2 fruit fly cellular contexts compared by ENCODE assay signal in the genomic region with DNA sequence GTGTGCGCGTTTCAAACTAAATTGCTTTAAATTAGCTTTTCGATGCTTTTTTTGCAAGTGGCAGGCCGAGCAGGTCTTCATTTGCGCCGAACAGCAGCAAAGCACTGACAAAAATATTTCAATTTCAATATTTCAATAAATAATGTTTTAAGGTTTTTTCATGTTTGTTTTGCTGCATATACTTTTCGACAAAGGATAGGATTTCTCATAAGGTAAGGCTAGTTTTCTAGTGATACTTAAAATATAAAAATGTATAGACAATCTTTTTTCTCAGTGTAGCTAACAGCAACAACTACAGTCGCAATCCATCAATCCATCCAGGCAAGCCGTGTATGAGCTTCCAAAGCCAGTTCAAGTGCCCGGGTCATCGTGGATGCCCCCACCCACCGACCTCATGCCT.
A peak's percentile ranks its signal among the peaks of the same experiment; 100 is the strongest.
TF ChIP-seq lines count a peak whose summit lies in the region.

No protein-coding gene starts in this region.

TF ChIP-seq in whole organism, embryonic, 481 proteins besides CTCF, POLR2A, EP300 and RAD21 (continued from another document):
- TF ChIP-seq CG11504 (tag; optimal IDR thresholded peaks at IDR 0.05; lab: Kevin White, UChicago) (peak; percentile 29), phol (tag; optimal IDR thresholded peaks at IDR 0.05; lab: Kevin White, UChicago) (peak; percentile 21), D19A (tag; optimal IDR thresholded peaks at IDR 0.05; lab: Kevin White, UChicago) (no peak), Ptx1 (GFP tag; IDR thresholded peaks at IDR 0.05; lab: Robert Waterston, UW) (no peak), bsh (GFP tag; optimal IDR thresholded peaks at IDR 0.05; lab: Kevin White, UChicago) (peak in 1 of 2 experiments; percentile 47), CG3995 (GFP tag; optimal IDR thresholded peaks at IDR 0.05; lab: Kevin White, UChicago) (no peak), CG30431 (GFP tag; optimal IDR thresholded peaks at IDR 0.05; lab: Kevin White, UChicago) (no peak), CG7963 (GFP tag; IDR thresholded peaks at IDR 0.05; lab: Robert Waterston, UW; ENCODE audit: partially characterized antibody) (no peak), HLH54F (GFP tag; optimal IDR thresholded peaks at IDR 0.05; lab: Kevin White, UChicago) (no peak), vvl (GFP tag; IDR thresholded peaks at IDR 0.05; lab: Robert Waterston, UW) (0 out of 2 replicates have a peak, but pooled peaks have one; percentile 30), CG18011 (GFP tag; optimal IDR thresholded peaks at IDR 0.05; lab: Kevin White, UChicago) (no peak), Gug (GFP tag; IDR thresholded peaks at IDR 0.05; lab: Robert Waterston, UW) (no peak), fu2 (GFP tag; optimal IDR thresholded peaks at IDR 0.05; lab: Kevin White, UChicago) (no peak), CG2712 (tag; optimal IDR thresholded peaks at IDR 0.05; lab: Kevin White, UChicago) (peak; percentile 12), Hmx (GFP tag; optimal IDR thresholded peaks at IDR 0.05; lab: Kevin White, UChicago) (no peak), unpg (GFP tag; optimal IDR thresholded peaks at IDR 0.05; lab: Kevin White, UChicago) (peak; percentile 19), CG17612 (GFP tag; IDR thresholded peaks at IDR 0.05; lab: Robert Waterston, UW) (no peak)

TF ChIP-seq in whole organism, prepupa, 60 proteins besides CTCF, POLR2A, EP300 and RAD21 (continued from another document):
- no peak for TF ChIP-seq ss (GFP tag; optimal IDR thresholded peaks at IDR 0.05; lab: Kevin White, UChicago)
- TF ChIP-seq Gug (GFP tag; IDR thresholded peaks at IDR 0.05; lab: Robert Waterston, UW) = 0 out of 2 replicates have a peak, but pooled peaks have one; percentile 27
- no peak for TF ChIP-seq Eip93F (GFP tag; optimal IDR thresholded peaks at IDR 0.05; lab: Kevin White, UChicago)
- peak; percentile 80 for TF ChIP-seq svp (GFP tag; lab: Kevin White, UChicago)
- TF ChIP-seq Sox15 (GFP tag; optimal IDR thresholded peaks at IDR 0.05; lab: Kevin White, UChicago) = no peak
- peak; percentile 7 for TF ChIP-seq pdm3 (GFP tag; optimal IDR thresholded peaks at IDR 0.05; lab: Kevin White, UChicago)
- no peak for TF ChIP-seq Blimp-1 (GFP tag; optimal IDR thresholded peaks at IDR 0.05; lab: Kevin White, UChicago)
- 0 out of 3 replicates have a peak, but pooled peaks have one; percentile 55 for TF ChIP-seq eg (GFP tag; IDR thresholded peaks at IDR 0.05; lab: Robert Waterston, UW)
- TF ChIP-seq OdsH (GFP tag; optimal IDR thresholded peaks at IDR 0.05; lab: Kevin White, UChicago) = peak; percentile 38
- no peak for TF ChIP-seq fd59A (GFP tag; optimal IDR thresholded peaks at IDR 0.05; lab: Kevin White, UChicago)
- TF ChIP-seq CG3919 (GFP tag; optimal IDR thresholded peaks at IDR 0.05; lab: Kevin White, UChicago) = peak; percentile 52
- no peak for TF ChIP-seq net (GFP tag; optimal IDR thresholded peaks at IDR 0.05; lab: Kevin White, UChicago)
- no peak for TF ChIP-seq CG6276 (GFP tag; optimal IDR thresholded peaks at IDR 0.05; lab: Kevin White, UChicago)
- no peak for TF ChIP-seq dsx (GFP tag; optimal IDR thresholded peaks at IDR 0.05; lab: Kevin White, UChicago; ENCODE audit: poor library complexity, severe bottlenecking)
- TF ChIP-seq CG10631 (GFP tag; optimal IDR thresholded peaks at IDR 0.05; lab: Kevin White, UChicago) = peak; percentile 17
- peak; percentile 23 for TF ChIP-seq Smox (GFP tag; optimal IDR thresholded peaks at IDR 0.05; lab: Kevin White, UChicago)
- TF ChIP-seq achi (GFP tag; optimal IDR thresholded peaks at IDR 0.05; lab: Kevin White, UChicago) = peak; percentile 34
- peak; percentile 45 for TF ChIP-seq Eip78C (GFP tag; lab: Kevin White, UChicago)
- TF ChIP-seq CG10669 (GFP tag; optimal IDR thresholded peaks at IDR 0.05; lab: Kevin White, UChicago) = no peak
- no peak for TF ChIP-seq fkh (GFP tag; optimal IDR thresholded peaks at IDR 0.05; lab: Kevin White, UChicago)
- no peak for TF ChIP-seq CG8319 (GFP tag; optimal IDR thresholded peaks at IDR 0.05; lab: Kevin White, UChicago)
- TF ChIP-seq Hr39 (GFP tag; optimal IDR thresholded peaks at IDR 0.05; lab: Kevin White, UChicago) = peak; percentile 33
- peak; percentile 17 for TF ChIP-seq Sox102F (GFP tag; optimal IDR thresholded peaks at IDR 0.05; lab: Kevin White, UChicago)
- TF ChIP-seq Ets21C (GFP tag; optimal IDR thresholded peaks at IDR 0.05; lab: Kevin White, UChicago) = peak; percentile 14
- peak; percentile 27 for TF ChIP-seq topi (GFP tag; optimal IDR thresholded peaks at IDR 0.05; lab: Kevin White, UChicago)
- TF ChIP-seq CG11902 (GFP tag; optimal IDR thresholded peaks at IDR 0.05; lab: Kevin White, UChicago) = no peak
- TF ChIP-seq CG8119 (GFP tag; IDR thresholded peaks at IDR 0.05; lab: Robert Waterston, UW) = peak; percentile 71
- TF ChIP-seq CG11762 (GFP tag; optimal IDR thresholded peaks at IDR 0.05; lab: Kevin White, UChicago; ENCODE audit: insufficient read depth) = no peak
- peak; percentile 60 for TF ChIP-seq CG32006 (GFP tag; optimal IDR thresholded peaks at IDR 0.05; lab: Kevin White, UChicago)
- TF ChIP-seq CG15336 (GFP tag; IDR thresholded peaks at IDR 0.05; lab: Robert Waterston, UW) = peak; percentile 56
- peak; percentile 49 for TF ChIP-seq esn (GFP tag; optimal IDR thresholded peaks at IDR 0.05; lab: Kevin White, UChicago)
- TF ChIP-seq Eip75B (GFP tag; optimal IDR thresholded peaks at IDR 0.05; lab: Kevin White, UChicago) = no peak
- TF ChIP-seq CG31627 (GFP tag; optimal IDR thresholded peaks at IDR 0.05; lab: Kevin White, UChicago) = peak; percentile 34
- TF ChIP-seq CG7368 (GFP tag; optimal IDR thresholded peaks at IDR 0.05; lab: Kevin White, UChicago) = no peak
- TF ChIP-seq Hr4 (GFP tag; optimal IDR thresholded peaks at IDR 0.05; lab: Kevin White, UChicago) = peak; percentile 45
- TF ChIP-seq CG34406 (GFP tag; optimal IDR thresholded peaks at IDR 0.05; lab: Kevin White, UChicago) = no peak
- TF ChIP-seq vri (GFP tag; optimal IDR thresholded peaks at IDR 0.05; lab: Kevin White, UChicago) = peak; percentile 8
